Worm (Caenorhabditis elegans): ENCODE data around the gene F56D2.8.

Gene F56D2.8

DNA sequence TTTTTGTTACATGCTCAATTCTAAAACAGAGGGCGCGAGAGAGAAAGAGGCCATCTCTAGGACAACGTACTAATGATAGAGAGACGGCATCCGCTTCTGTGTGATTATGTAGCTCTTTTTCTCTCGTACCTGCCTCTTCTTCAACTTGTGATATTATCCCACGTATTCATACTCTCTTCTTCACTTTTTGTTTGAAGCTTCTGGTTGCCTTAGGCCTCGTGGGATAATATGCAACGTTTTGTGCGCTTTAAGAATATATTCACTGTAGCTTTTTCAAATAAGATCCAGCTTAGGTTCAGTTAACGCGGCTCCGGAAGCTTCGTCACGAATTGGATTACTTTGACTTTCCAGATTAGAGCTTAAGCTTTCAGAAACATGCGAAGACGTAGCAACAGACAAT is at the start of gene F56D2.8, which contains the start of gene uev-2:
Gene F56D2.8, minus strand, starts transcription at position 101 of the 400 bp plus-strand sequence.
Gene uev-2, plus strand, starts transcription at position 360 of the 400 bp plus-strand sequence.
- TF ChIP-seq zip-8 (tag; optimal IDR thresholded peaks at IDR 0.05): no peak
- TF ChIP-seq lsy-2 (tag; optimal IDR thresholded peaks at IDR 0.05): no peak
- TF ChIP-seq nhr-28 (tag; optimal IDR thresholded peaks at IDR 0.05): no peak
- TF ChIP-seq ceh-83 (GFP tag; optimal IDR thresholded peaks at IDR 0.05): no peak
- TF ChIP-seq mep-1 (tag; optimal IDR thresholded peaks at IDR 0.05): no peak
- no peak for TF ChIP-seq unc-39 (tag; optimal IDR thresholded peaks at IDR 0.05)
- no peak for TF ChIP-seq ztf-11 (tag; optimal IDR thresholded peaks at IDR 0.05)
- TF ChIP-seq unc-62 (GFP tag; optimal IDR thresholded peaks at IDR 0.05): no peak
- TF ChIP-seq sem-2 (GFP tag; optimal IDR thresholded peaks at IDR 0.05): no peak
- TF ChIP-seq elt-1 (tag; optimal IDR thresholded peaks at IDR 0.05; ENCODE audit: borderline replicate concordance, insufficient read depth): no peak
- TF ChIP-seq hlh-1 (tag; optimal IDR thresholded peaks at IDR 0.05): no peak
- TF ChIP-seq elt-3 (tag; optimal IDR thresholded peaks at IDR 0.05): no peak
- no peak for TF ChIP-seq mab-5 (tag; optimal IDR thresholded peaks at IDR 0.05)
- TF ChIP-seq tbx-8 (GFP tag; optimal IDR thresholded peaks at IDR 0.05): no peak
- TF ChIP-seq unc-120 (tag; optimal IDR thresholded peaks at IDR 0.05; ENCODE audit: poor library complexity, severe bottlenecking): no peak
- no peak for TF ChIP-seq blmp-1 (tag; optimal IDR thresholded peaks at IDR 0.05)
- TF ChIP-seq bed-3 (GFP tag; optimal IDR thresholded peaks at IDR 0.05): no peak
- no peak for TF ChIP-seq sptf-1 (tag; optimal IDR thresholded peaks at IDR 0.05)
- no peak for TF ChIP-seq nhr-2 (tag; optimal IDR thresholded peaks at IDR 0.05)
- TF ChIP-seq lin-13 (tag; optimal IDR thresholded peaks at IDR 0.05): no peak

DNA sequence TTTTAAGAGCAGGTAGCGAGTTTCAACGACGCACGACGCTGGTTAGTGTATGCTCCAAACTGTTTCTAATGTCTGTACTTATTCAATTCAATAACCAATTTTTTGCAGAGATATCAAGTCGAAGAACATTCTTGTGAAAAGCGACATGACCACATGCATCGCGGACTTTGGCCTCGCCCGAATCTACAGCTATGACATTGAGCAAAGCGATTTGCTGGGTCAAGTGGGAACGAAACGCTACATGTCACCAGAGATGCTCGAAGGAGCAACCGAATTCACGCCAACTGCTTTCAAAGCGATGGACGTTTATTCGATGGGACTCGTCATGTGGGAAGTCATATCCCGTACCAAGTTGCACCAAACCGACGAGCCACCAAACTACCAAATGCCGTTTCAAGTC is 47.7 kb upstream of the F56D2.8 start:
- TF ChIP-seq blmp-1 (tag; optimal IDR thresholded peaks at IDR 0.05) (no peak), ceh-83 (GFP tag; optimal IDR thresholded peaks at IDR 0.05) (no peak), mab-5 (tag; optimal IDR thresholded peaks at IDR 0.05) (no peak), pha-4 (tag; optimal IDR thresholded peaks at IDR 0.05) (no peak), ham-2 (GFP tag; optimal IDR thresholded peaks at IDR 0.05) (no peak), M03D4.4 (tag; optimal IDR thresholded peaks at IDR 0.05) (no peak), nhr-2 (tag; optimal IDR thresholded peaks at IDR 0.05) (no peak), ztf-11 (tag; optimal IDR thresholded peaks at IDR 0.05) (no peak), unc-39 (tag; optimal IDR thresholded peaks at IDR 0.05) (no peak), nhr-237 (tag; optimal IDR thresholded peaks at IDR 0.05) (no peak), bed-3 (GFP tag; optimal IDR thresholded peaks at IDR 0.05) (no peak), hlh-1 (tag; optimal IDR thresholded peaks at IDR 0.05) (no peak), lin-13 (tag; optimal IDR thresholded peaks at IDR 0.05) (no peak), nhr-12 (tag; optimal IDR thresholded peaks at IDR 0.05) (no peak), sem-2 (GFP tag; optimal IDR thresholded peaks at IDR 0.05) (no peak)

DNA sequence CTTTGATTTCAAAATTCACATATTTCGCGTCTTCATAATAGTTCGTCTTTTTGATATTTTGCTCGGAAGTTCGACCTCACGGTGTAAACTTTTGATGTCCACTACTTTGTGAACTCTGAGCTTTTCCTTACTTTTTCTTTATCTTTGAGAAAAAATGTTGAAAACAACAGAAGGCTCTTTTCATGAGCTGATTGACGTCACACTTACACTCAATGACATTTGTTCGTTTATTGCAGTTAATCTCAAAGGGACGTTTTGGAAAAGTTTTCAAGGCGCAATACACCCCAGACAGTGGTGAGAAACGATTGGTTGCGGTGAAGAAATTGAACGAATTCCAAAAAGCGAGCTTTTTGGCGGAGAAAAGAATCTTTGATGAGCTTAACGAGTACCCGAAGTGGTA is 46.6 kb upstream of the F56D2.8 start:
- TF ChIP-seq nhr-12 (tag; optimal IDR thresholded peaks at IDR 0.05): no peak
- no peak for TF ChIP-seq ceh-83 (GFP tag; optimal IDR thresholded peaks at IDR 0.05)

DNA sequence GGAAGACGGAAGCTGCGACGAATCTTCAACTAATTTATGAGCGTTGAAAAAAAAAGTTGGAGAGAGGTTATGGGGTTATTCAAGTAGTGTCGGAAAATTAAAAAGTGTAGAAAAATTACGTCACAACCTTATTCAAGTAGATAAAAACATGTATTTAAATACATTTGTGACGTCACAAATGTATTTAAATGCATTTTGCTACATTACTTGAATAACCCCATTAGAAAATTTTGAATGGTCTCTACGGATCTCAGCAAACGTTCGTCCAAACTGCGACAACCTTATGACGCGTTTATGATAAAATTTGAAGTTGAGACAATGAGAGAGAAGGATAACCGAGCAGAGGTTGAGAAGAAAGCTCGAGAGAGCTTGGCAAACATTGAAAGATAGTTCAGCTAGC is 44.9 kb upstream of the F56D2.8 start:
- peak; percentile 90 for TF ChIP-seq zip-8 (tag; optimal IDR thresholded peaks at IDR 0.05)

DNA sequence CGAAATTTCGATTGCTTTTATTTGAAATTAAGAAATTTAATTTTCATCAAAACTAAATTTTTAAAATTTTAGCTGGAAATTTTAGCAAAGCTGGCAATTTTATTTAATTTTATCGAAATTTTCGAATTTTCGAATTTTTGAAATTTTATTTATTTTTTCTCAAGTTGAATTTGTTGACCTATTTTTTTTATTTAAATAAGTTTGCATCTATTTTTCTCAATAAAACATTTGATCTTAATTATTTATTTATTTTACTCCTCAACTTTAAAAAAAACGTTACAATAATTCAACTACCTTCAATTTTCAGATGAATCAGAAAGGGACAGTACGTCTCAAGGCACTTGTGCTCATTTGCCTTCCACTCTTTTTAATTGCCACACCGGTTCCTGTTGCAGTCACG is 42.2 kb upstream of the F56D2.8 start, which contains the start of gene daf-4:
Gene daf-4, plus strand, starts transcription at position 301 of the 400 bp plus-strand sequence.
- TF ChIP-seq tbx-8 (GFP tag; optimal IDR thresholded peaks at IDR 0.05) (no peak), ceh-39 (tag; optimal IDR thresholded peaks at IDR 0.05) (no peak), unc-62 (GFP tag; optimal IDR thresholded peaks at IDR 0.05) (no peak)

DNA sequence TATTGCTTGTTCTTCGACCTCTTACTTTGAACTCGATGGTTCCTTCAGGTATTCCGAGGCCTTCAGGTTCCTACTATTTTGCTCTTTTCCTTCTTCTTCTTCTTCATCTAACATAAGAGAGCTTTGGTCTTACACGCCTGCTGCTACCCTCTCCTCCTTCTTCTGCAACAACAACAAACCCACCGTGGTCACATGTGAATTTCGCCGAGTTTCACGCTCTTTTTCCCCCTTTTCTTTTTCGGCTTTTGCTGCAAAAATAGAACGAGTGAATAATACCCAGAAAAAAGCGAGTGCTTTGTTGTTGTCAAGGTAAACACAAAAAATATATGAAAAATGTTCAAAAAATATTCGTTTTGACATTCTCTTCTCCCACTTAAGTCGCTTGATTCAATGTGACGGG is 40.8 kb upstream of the F56D2.8 start:
- TF ChIP-seq unc-120 (tag; optimal IDR thresholded peaks at IDR 0.05; ENCODE audit: poor library complexity, severe bottlenecking): peak; percentile 30
- TF ChIP-seq hlh-1 (tag; optimal IDR thresholded peaks at IDR 0.05): peak; percentile 38
- TF ChIP-seq snpc-4 (tag; optimal IDR thresholded peaks at IDR 0.05): no peak
- no peak for TF ChIP-seq ztf-11 (tag; optimal IDR thresholded peaks at IDR 0.05)
- TF ChIP-seq tbx-8 (GFP tag; optimal IDR thresholded peaks at IDR 0.05): no peak
- TF ChIP-seq nhr-28 (tag; optimal IDR thresholded peaks at IDR 0.05): no peak
